Worm (Caenorhabditis elegans) whole organism, late embryonic: ENCODE data around the gene T05C12.11.

Experiments
- C08G9.2 ChIP-seq: sonication (generic microtip); optimal IDR thresholded peaks from 2 replicates; lab custom pipeline; 2016; ENCODE audit warnings: mild to moderate bottlenecking, missing genetic modification characterization, moderate library complexity, missing compliant biosample characterization
- K09A11.1 ChIP-seq: sonication (generic microtip); optimal IDR thresholded peaks from 2 replicates; lab custom pipeline; 2017; ENCODE audit warnings: antibody characterized with exemption, mild to moderate bottlenecking, missing genetic modification characterization, missing compliant biosample characterization; ENCODE audit not compliant: insufficient read depth
- ceh-19 ChIP-seq: fragments of 200-800 bp; sonication (Bioruptor generic); optimal IDR thresholded peaks from 2 replicates; lab custom pipeline; 2018; ENCODE audit warnings: mild to moderate bottlenecking, missing genetic modification characterization, missing compliant biosample characterization
- ceh-2 ChIP-seq: sonication (generic microtip); optimal IDR thresholded peaks from 2 replicates; lab custom pipeline; 2016; ENCODE audit warnings: missing genotype, missing genetic modification characterization, missing compliant biosample characterization
- ceh-45 ChIP-seq: fragments of 200-800 bp; sonication (Bioruptor generic); IDR thresholded peaks from 2 replicates; pipeline ENCODE4 v1.3.6; 2022; ENCODE audit warnings: missing genetic modification reagents, missing genetic modification characterization, missing compliant biosample characterization
- fkh-10 ChIP-seq: fragments of 150-350 bp; optimal IDR thresholded peaks from 2 replicates; lab custom pipeline; 2014; ENCODE audit warnings: missing biosample characterization, missing genetic modification reagents, missing genetic modification characterization
- gmeb-2 ChIP-seq: sonication (generic microtip); optimal IDR thresholded peaks from 2 replicates; lab custom pipeline; 2016; ENCODE audit warnings: missing genetic modification characterization, inconsistent platforms, missing compliant biosample characterization
- lin-11 ChIP-seq: fragments of 200-800 bp; sonication (Bioruptor generic); optimal IDR thresholded peaks from 2 replicates; lab custom pipeline; 2018; ENCODE audit warnings: mild to moderate bottlenecking, missing genetic modification characterization, missing compliant biosample characterization
- npax-4 ChIP-seq: sonication (generic microtip); optimal IDR thresholded peaks from 2 replicates; lab custom pipeline; 2016; ENCODE audit warnings: missing genetic modification characterization, missing compliant biosample characterization
- pha-4 ChIP-seq: fragments of 150-350 bp; optimal IDR thresholded peaks from 2 replicates; lab custom pipeline; 2018; ENCODE audit warnings: missing biosample characterization, missing genetic modification reagents, missing genetic modification characterization
- pqm-1 ChIP-seq: sonication (generic microtip); optimal IDR thresholded peaks from 2 replicates; lab custom pipeline; 2016; ENCODE audit warnings: missing genetic modification characterization, missing compliant biosample characterization

DNA sequence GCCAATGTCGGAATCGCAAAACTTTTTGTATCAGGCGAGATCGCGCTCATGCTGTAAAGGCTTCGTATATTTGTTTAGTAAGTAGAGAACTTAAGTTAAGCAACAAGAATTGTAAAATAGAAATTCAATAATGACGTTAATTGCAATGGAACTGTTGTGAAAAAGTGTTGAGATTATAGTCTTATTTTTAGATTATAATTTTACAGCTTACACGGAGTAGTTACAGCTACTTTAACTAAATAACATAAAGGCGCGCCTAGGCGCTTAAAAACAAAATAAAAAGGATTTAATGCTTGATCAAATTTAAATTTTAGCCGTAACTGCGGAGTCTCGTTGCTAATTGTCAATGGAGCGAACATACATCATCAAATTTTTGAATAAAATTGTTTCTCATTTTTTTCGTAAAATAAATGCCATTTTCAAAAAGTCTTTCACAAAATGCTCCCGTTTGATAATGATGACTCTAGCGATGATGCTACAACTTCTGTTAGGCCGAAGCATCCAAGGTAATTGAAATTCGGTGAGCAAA is 8.1 kb downstream of the T05C12.11 start, which contains the start of the genes emb-27 and rrf-3:
- TF ChIP-seq fkh-10, result no peak
- no peak for TF ChIP-seq K09A11.1 (tag; lab: Kevin White, UChicago)
- no peak for TF ChIP-seq pqm-1 (tag; lab: Kevin White, UChicago)
- TF ChIP-seq npax-4 (tag; lab: Kevin White, UChicago), result no peak
- TF ChIP-seq C08G9.2 (tag; lab: Kevin White, UChicago), result no peak
- TF ChIP-seq lin-11 (tag; lab: Kevin White, UChicago), result no peak
- TF ChIP-seq gmeb-2 (tag; lab: Kevin White, UChicago), result no peak
- no peak for TF ChIP-seq ceh-19 (GFP tag; lab: Kevin White, UChicago)
- TF ChIP-seq ceh-2 (tag; lab: Kevin White, UChicago), result no peak
- no peak for TF ChIP-seq ceh-45 (GFP tag; lab: Robert Waterston, UW)
- TF ChIP-seq pha-4 (tag; lab: Kevin White, UChicago), result no peak
